Fruit fly (Drosophila melanogaster) whole organism, embryonic: Measurements from ENCODE around the gene Takl2.
A peak's percentile ranks its signal among the peaks of the same experiment; 100 is the strongest.

Experiments used
- Ada2b ChIP-seq: fragments of 200-800 bp; sonication (Bioruptor generic); IDR thresholded peaks from 2 replicates; pipeline ENCODE4 v1.3.6; 2022; ENCODE audit warnings: missing biosample characterization, missing genetic modification characterization
- Bgb ChIP-seq: fragments of 200-800 bp; sonication (Bioruptor generic); IDR thresholded peaks from 2 replicates; pipeline ENCODE4 v1.3.6; 2022; ENCODE audit warnings: missing biosample characterization, missing genetic modification characterization; ENCODE audit not compliant: partially characterized antibody
- CG11398 ChIP-seq: fragments of 200-800 bp; sonication (Bioruptor generic); optimal IDR thresholded peaks from 2 replicates; lab custom pipeline; 2016; ENCODE audit warnings: missing biosample characterization, missing genetic modification characterization
- CG11723 ChIP-seq: fragments of 200-800 bp; sonication (Bioruptor generic); optimal IDR thresholded peaks from 2 replicates; lab custom pipeline; 2017; ENCODE audit warnings: missing biosample characterization, mild to moderate bottlenecking, missing genetic modification characterization
- CG12769 ChIP-seq: fragments of 200-800 bp; sonication (Bioruptor generic); optimal IDR thresholded peaks from 2 replicates; lab custom pipeline; 2019; ENCODE audit warnings: missing biosample characterization, mild to moderate bottlenecking, missing genetic modification characterization, moderate library complexity
- CG14667 ChIP-seq: fragments of 200-800 bp; sonication (Bioruptor generic); IDR thresholded peaks from 2 replicates; pipeline ENCODE4 v1.3.6; 2022; ENCODE audit warnings: missing biosample characterization, missing genetic modification characterization
- CG16813 ChIP-seq: fragments of 200-800 bp; sonication (Bioruptor generic); IDR thresholded peaks from 3 replicates; pipeline ENCODE4 v1.3.6; 2022; ENCODE audit warnings: missing biosample characterization, missing genetic modification characterization; ENCODE audit not compliant: partially characterized antibody
- CG30403 ChIP-seq: fragments of 200-800 bp; sonication (Bioruptor generic); optimal IDR thresholded peaks from 3 replicates; lab custom pipeline; 2016; ENCODE audit warnings: missing biosample characterization, missing genetic modification characterization
- CG43689 ChIP-seq: fragments of 200-800 bp; sonication (Bioruptor generic); IDR thresholded peaks from 2 replicates; pipeline ENCODE4 v1.3.6; 2022; ENCODE audit warnings: missing biosample characterization, missing genetic modification characterization
- CG4617 ChIP-seq: fragments of 200-800 bp; sonication (Bioruptor generic); optimal IDR thresholded peaks from 3 replicates; lab custom pipeline; 2016; ENCODE audit warnings: missing biosample characterization, missing genetic modification characterization, borderline replicate concordance
- CG4730 ChIP-seq: fragments of 200-800 bp; sonication (Bioruptor generic); IDR thresholded peaks from 2 replicates; pipeline ENCODE4 v1.3.6; 2022; ENCODE audit warnings: missing biosample characterization, missing genetic modification characterization
- CG4854 ChIP-seq: fragments of 200-800 bp; sonication (Bioruptor generic); optimal IDR thresholded peaks from 2 replicates; lab custom pipeline; 2016; ENCODE audit warnings: missing biosample characterization, missing genetic modification characterization, inconsistent platforms
- CG6683 ChIP-seq: fragments of 200-800 bp; sonication (Bioruptor generic); optimal IDR thresholded peaks from 2 replicates; lab custom pipeline; 2017; ENCODE audit warnings: missing biosample characterization, mild to moderate bottlenecking, missing genetic modification characterization, missing genetic modification reagents
- CG6813 ChIP-seq: fragments of 200-800 bp; sonication (Bioruptor generic); optimal IDR thresholded peaks from 2 replicates; lab custom pipeline; 2017; ENCODE audit warnings: missing biosample characterization, missing genetic modification characterization, mild to moderate bottlenecking, moderate library complexity, missing genetic modification reagents
- CG6854 ChIP-seq: fragments of 200-800 bp; sonication (Bioruptor generic); optimal IDR thresholded peaks from 3 replicates; lab custom pipeline; 2017; ENCODE audit warnings: missing biosample characterization, mild to moderate bottlenecking, missing genetic modification characterization
- CG7556 ChIP-seq: fragments of 200-800 bp; sonication (Bioruptor generic); optimal IDR thresholded peaks from 2 replicates; lab custom pipeline; 2017; ENCODE audit warnings: missing biosample characterization, mild to moderate bottlenecking, missing genetic modification characterization
- CG7928 ChIP-seq: fragments of 200-800 bp; sonication (Bioruptor generic); optimal IDR thresholded peaks from 2 replicates; lab custom pipeline; 2017; ENCODE audit warnings: missing biosample characterization, mild to moderate bottlenecking, missing genetic modification characterization
- CHES-1-like ChIP-seq: fragments of 200-800 bp; sonication (Bioruptor generic); optimal IDR thresholded peaks from 2 replicates; lab custom pipeline; 2016; ENCODE audit warnings: missing biosample characterization, missing genetic modification characterization
- CkIIα-i1 ChIP-seq: fragments of 200-800 bp; sonication (Bioruptor generic); IDR thresholded peaks from 2 replicates; pipeline ENCODE4 v1.3.6; 2022; ENCODE audit warnings: missing biosample characterization, missing genetic modification characterization
- D19B ChIP-seq: fragments of 200-800 bp; sonication (Bioruptor generic); optimal IDR thresholded peaks from 2 replicates; lab custom pipeline; 2017; ENCODE audit warnings: missing biosample characterization, mild to moderate bottlenecking, missing genetic modification characterization
- Hsf ChIP-seq: fragments of 200-800 bp; sonication (Bioruptor generic); optimal IDR thresholded peaks from 3 replicates; lab custom pipeline; 2016; ENCODE audit warnings: missing biosample characterization, missing genetic modification characterization
- Myb ChIP-seq: fragments of 200-800 bp; sonication (Bioruptor generic); optimal IDR thresholded peaks from 2 replicates; lab custom pipeline; 2016; ENCODE audit warnings: missing biosample characterization, missing genetic modification characterization
- PHDP ChIP-seq: fragments of 200-800 bp; sonication (Bioruptor generic); optimal IDR thresholded peaks from 3 replicates; lab custom pipeline; 2018; ENCODE audit warnings: missing biosample characterization, mild to moderate bottlenecking, missing genetic modification characterization, moderate library complexity
- Spps ChIP-seq: fragments of 200-800 bp; sonication (Bioruptor generic); optimal IDR thresholded peaks from 2 replicates; lab custom pipeline; 2018; ENCODE audit warnings: missing biosample characterization, mild to moderate bottlenecking, missing genetic modification characterization
- Sry-β ChIP-seq: fragments of 200-800 bp; sonication (Bioruptor generic); optimal IDR thresholded peaks from 2 replicates; lab custom pipeline; 2018; ENCODE audit warnings: missing biosample characterization, mild to moderate bottlenecking, missing genetic modification characterization, moderate library complexity
- ac ChIP-seq: fragments of 200-800 bp; sonication (Bioruptor generic); optimal IDR thresholded peaks from 3 replicates; lab custom pipeline; 2017; ENCODE audit warnings: missing biosample characterization, mild to moderate bottlenecking, missing genetic modification characterization
- ash1 ChIP-seq: fragments of 200-800 bp; sonication (Bioruptor generic); optimal IDR thresholded peaks from 2 replicates; lab custom pipeline; 2018; ENCODE audit warnings: missing biosample characterization, mild to moderate bottlenecking, missing genetic modification characterization
- bbx ChIP-seq: fragments of 200-800 bp; sonication (Bioruptor generic); IDR thresholded peaks from 2 replicates; pipeline ENCODE4 v1.3.6; 2022; ENCODE audit warnings: missing biosample characterization, missing genetic modification characterization; ENCODE audit not compliant: partially characterized antibody
- bcd ChIP-seq: fragments of 200-800 bp; sonication (Bioruptor generic); optimal IDR thresholded peaks from 2 replicates; lab custom pipeline; 2017; ENCODE audit warnings: missing biosample characterization, mild to moderate bottlenecking, missing genetic modification characterization
- bigmax ChIP-seq: fragments of 200-800 bp; sonication (Bioruptor generic); optimal IDR thresholded peaks from 2 replicates; lab custom pipeline; 2018; ENCODE audit warnings: missing biosample characterization, mild to moderate bottlenecking, missing genetic modification characterization
- bowl ChIP-seq: fragments of 200-800 bp; sonication (Bioruptor generic); IDR thresholded peaks from 2 replicates; pipeline ENCODE4 v1.3.6; 2022; ENCODE audit warnings: missing biosample characterization, missing genetic modification characterization
- cg ChIP-seq: fragments of 200-800 bp; sonication (Bioruptor generic); optimal IDR thresholded peaks from 3 replicates; lab custom pipeline; 2019; ENCODE audit warnings: missing biosample characterization, mild to moderate bottlenecking, missing genetic modification characterization, moderate library complexity
- chn ChIP-seq: fragments of 200-800 bp; sonication (Bioruptor generic); optimal IDR thresholded peaks from 2 replicates; lab custom pipeline; 2016; ENCODE audit warnings: missing biosample characterization, missing genetic modification characterization
- dm ChIP-seq: fragments of 200-800 bp; sonication (Bioruptor generic); optimal IDR thresholded peaks from 3 replicates; lab custom pipeline; 2016; ENCODE audit warnings: missing biosample characterization, missing genetic modification characterization
- exex ChIP-seq: fragments of 200-800 bp; sonication (Bioruptor generic); optimal IDR thresholded peaks from 4 replicates; lab custom pipeline; 2018; ENCODE audit warnings: missing biosample characterization, mild to moderate bottlenecking, missing genetic modification characterization, moderate library complexity
- ftz-f1 ChIP-seq: fragments of 200-800 bp; sonication (Bioruptor generic); optimal IDR thresholded peaks from 2 replicates; lab custom pipeline; 2016; ENCODE audit warnings: missing biosample characterization, missing genetic modification characterization
- gcm2 ChIP-seq: fragments of 200-800 bp; sonication (Bioruptor generic); optimal IDR thresholded peaks from 2 replicates; lab custom pipeline; 2016; ENCODE audit warnings: missing biosample characterization, missing genetic modification characterization
- gem ChIP-seq: fragments of 200-800 bp; sonication (Bioruptor generic); optimal IDR thresholded peaks from 2 replicates; lab custom pipeline; 2019; ENCODE audit warnings: missing biosample characterization, mild to moderate bottlenecking, missing genetic modification characterization, moderate library complexity
- ken ChIP-seq: fragments of 200-800 bp; sonication (Bioruptor generic); IDR thresholded peaks from 3 replicates; pipeline ENCODE4 v1.3.6; 2022; ENCODE audit warnings: missing biosample characterization, missing genetic modification characterization
- lilli ChIP-seq: fragments of 200-800 bp; sonication (Bioruptor generic); optimal IDR thresholded peaks from 3 replicates; lab custom pipeline; 2016; ENCODE audit warnings: missing biosample characterization, missing genetic modification characterization
- nom ChIP-seq: fragments of 200-800 bp; sonication (Bioruptor generic); optimal IDR thresholded peaks from 2 replicates; lab custom pipeline; 2017; ENCODE audit warnings: missing biosample characterization, missing genetic modification characterization, mild to moderate bottlenecking, moderate library complexity, missing genetic modification reagents
- pho ChIP-seq: fragments of 200-800 bp; sonication (Bioruptor generic); optimal IDR thresholded peaks from 2 replicates; lab custom pipeline; 2016; ENCODE audit warnings: missing biosample characterization, missing genetic modification characterization
- scrt ChIP-seq: fragments of 200-800 bp; sonication (Bioruptor generic); optimal IDR thresholded peaks from 2 replicates; lab custom pipeline; 2018; ENCODE audit warnings: missing biosample characterization, mild to moderate bottlenecking, missing genetic modification characterization, moderate library complexity
- sens ChIP-seq: fragments of 200-800 bp; sonication (Bioruptor generic); peaks from one replicate; lab custom pipeline; 2016; ENCODE audit warnings: missing biosample characterization, missing genetic modification characterization
- so ChIP-seq: fragments of 200-800 bp; sonication (Bioruptor generic); IDR thresholded peaks from 3 replicates; pipeline ENCODE4 v1.3.6; 2022; ENCODE audit warnings: missing biosample characterization, missing genetic modification characterization
- tio ChIP-seq: fragments of 200-800 bp; sonication (Bioruptor generic); optimal IDR thresholded peaks from 2 replicates; lab custom pipeline; 2017; ENCODE audit warnings: missing biosample characterization, missing genetic modification characterization, inconsistent platforms
- toy ChIP-seq: fragments of 200-800 bp; sonication (Bioruptor generic); IDR thresholded peaks from 2 replicates; pipeline ENCODE4 v1.3.6; 2022; ENCODE audit warnings: missing biosample characterization, missing genetic modification characterization
- wdn ChIP-seq: fragments of 200-800 bp; sonication (Bioruptor generic); IDR thresholded peaks from 2 replicates; pipeline ENCODE4 v1.3.6; 2022; ENCODE audit warnings: missing biosample characterization, missing genetic modification characterization
- zf30C ChIP-seq: fragments of 200-800 bp; sonication (Bioruptor generic); optimal IDR thresholded peaks from 3 replicates; lab custom pipeline; 2018; ENCODE audit warnings: missing biosample characterization, mild to moderate bottlenecking, missing genetic modification characterization

Takl2 gene

DNA sequence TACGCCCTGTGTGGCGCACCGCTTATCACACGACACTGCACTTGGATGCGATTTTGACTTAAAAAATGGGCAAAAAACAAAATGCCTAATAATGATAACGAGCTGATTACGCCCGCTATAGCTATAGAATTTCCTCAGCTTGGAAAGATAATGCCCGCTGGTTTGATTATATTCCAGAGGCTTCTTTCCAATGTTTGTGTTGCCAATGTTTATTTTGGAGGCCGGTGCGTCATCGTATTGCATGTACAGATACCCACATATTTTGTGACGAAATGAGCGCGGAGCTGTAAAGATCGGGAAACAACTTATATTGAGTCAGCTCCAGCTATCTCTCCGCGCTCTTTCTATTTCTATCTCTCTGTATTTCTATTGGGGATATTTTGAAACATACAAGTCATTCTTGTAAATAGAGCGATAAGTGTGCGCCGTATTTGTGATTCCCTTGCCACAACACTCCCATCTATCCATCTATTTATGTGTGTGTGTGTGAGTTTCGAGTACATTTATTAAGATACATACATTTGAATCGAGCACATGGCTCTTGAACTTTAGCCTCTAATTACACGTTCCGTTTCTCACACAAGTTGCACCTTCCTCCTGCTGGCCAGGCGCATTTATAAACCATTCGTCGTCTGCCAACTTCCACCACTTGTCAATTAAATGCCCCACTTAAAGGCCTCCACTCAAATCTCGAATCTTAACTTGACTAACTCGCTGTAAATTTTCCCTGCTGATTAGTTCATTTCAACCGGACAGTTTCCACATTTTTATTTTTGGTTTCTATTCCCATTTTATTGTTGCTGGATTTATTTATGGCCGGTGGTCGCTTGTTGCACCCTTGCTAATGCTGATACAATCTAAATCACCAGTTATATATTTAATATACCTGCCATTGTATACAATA, 49.4 kb downstream of the Takl2 start (continued):
- TF ChIP-seq CG12769 (peak; percentile 48), dm (no peak), bigmax (no peak), Spps (tag; lab: Kevin White, UChicago) (no peak), bowl (GFP tag; lab: Robert Waterston, UW) (no peak), Myb (no peak), ac (GFP tag; lab: Kevin White, UChicago) (no peak), CG6683 (GFP tag; lab: Kevin White, UChicago) (no peak), so (GFP tag; lab: Robert Waterston, UW) (no peak), nom (GFP tag; lab: Kevin White, UChicago) (peak; percentile 41), bbx (0 out of 2 replicates have a peak, but pooled peaks have one; percentile 25), toy (GFP tag; lab: Robert Waterston, UW) (no peak), cg (GFP tag; lab: Kevin White, UChicago) (peak; percentile 45), ftz-f1 (no peak), lilli (no peak), Hsf (GFP tag; lab: Kevin White, UChicago) (no peak), sens (GFP tag; lab: Kevin White, UChicago) (peak; percentile 49), PHDP (tag; lab: Kevin White, UChicago) (peak; percentile 4), CG6854 (GFP tag; lab: Kevin White, UChicago) (no peak), zf30C (GFP tag; lab: Kevin White, UChicago) (no peak), CHES-1-like (no peak), CG4854 (GFP tag; lab: Kevin White, UChicago) (no peak), Bgb (GFP tag; lab: Robert Waterston, UW) (no peak), ash1 (GFP tag; lab: Kevin White, UChicago) (no peak), gcm2 (GFP tag; lab: Kevin White, UChicago) (no peak), CG11398 (GFP tag; lab: Kevin White, UChicago) (no peak), gem (tag; lab: Kevin White, UChicago) (no peak), Sry-β (GFP tag; lab: Kevin White, UChicago) (no peak), Ada2b (GFP tag; lab: Robert Waterston, UW) (0 out of 2 replicates have a peak, but pooled peaks have one; percentile 5), CG30403 (GFP tag; lab: Kevin White, UChicago) (no peak), CG16813 (GFP tag; lab: Robert Waterston, UW) (no peak), wdn (no peak), CG4730 (no peak), CG7556 (GFP tag; lab: Kevin White, UChicago) (peak; percentile 26), CG6813 (GFP tag; lab: Kevin White, UChicago) (peak; percentile 12), D19B (GFP tag; lab: Kevin White, UChicago) (no peak), pho (GFP tag; lab: Kevin White, UChicago) (no peak), CG4617 (GFP tag; lab: Kevin White, UChicago) (no peak), exex (tag; lab: Kevin White, UChicago) (peak; percentile 90), scrt (GFP tag; lab: Kevin White, UChicago) (no peak), CG43689 (no peak), CG11723 (GFP tag; lab: Kevin White, UChicago) (no peak), bcd (GFP tag; lab: Kevin White, UChicago) (no peak), CkIIα-i1 (GFP tag; lab: Robert Waterston, UW) (no peak), CG7928 (no peak), CG14667 (no peak), tio (no peak), ken (GFP tag; lab: Robert Waterston, UW) (no peak), chn (GFP tag; lab: Kevin White, UChicago) (no peak)
